Worm (Caenorhabditis elegans) whole organism, L2 larva: ENCODE results near the gene F35E8.7.
A peak's percentile ranks its signal among the peaks of the same experiment; 100 is the strongest.

ENCODE experiments used
- C34F6.9 ChIP-seq: fragments of 150-350 bp; optimal IDR thresholded peaks from 2 replicates; lab custom pipeline; 2014; ENCODE audit warnings: missing biosample characterization, missing genetic modification characterization
- F13H6.1 ChIP-seq: sonication (generic microtip); optimal IDR thresholded peaks from 2 replicates; lab custom pipeline; 2016; ENCODE audit warnings: missing genetic modification characterization, missing compliant biosample characterization
- R02D3.7 ChIP-seq: fragments of 150-350 bp; optimal IDR thresholded peaks from 2 replicates; lab custom pipeline; 2014; ENCODE audit warnings: missing biosample characterization, missing genetic modification characterization
- Y55F3AM.14 ChIP-seq: fragments of 200-800 bp; sonication (Bioruptor generic); optimal IDR thresholded peaks from 2 replicates; lab custom pipeline; 2018; ENCODE audit warnings: mild to moderate bottlenecking, missing genetic modification characterization, missing compliant biosample characterization
- ZK546.5 ChIP-seq: sonication (generic microtip); optimal IDR thresholded peaks from 2 replicates; lab custom pipeline; 2017; ENCODE audit warnings: missing biosample characterization, missing genetic modification characterization
- alr-1 ChIP-seq: fragments of 150-350 bp; optimal IDR thresholded peaks from 2 replicates; lab custom pipeline; 2014; ENCODE audit warnings: missing biosample characterization, missing genetic modification characterization
- aly-2 ChIP-seq: fragments of 150-350 bp; optimal IDR thresholded peaks from 2 replicates; lab custom pipeline; 2014; ENCODE audit warnings: missing biosample characterization, missing genetic modification characterization
- blmp-1 ChIP-seq: sonication (generic microtip); optimal IDR thresholded peaks from 2 replicates; lab custom pipeline; 2017; ENCODE audit warnings: missing genetic modification characterization, mild to moderate bottlenecking, missing compliant biosample characterization, antibody characterized with exemption, moderate library complexity; ENCODE audit not compliant: insufficient read depth
- ceh-82 ChIP-seq: fragments of 150-350 bp; optimal IDR thresholded peaks from 2 replicates; lab custom pipeline; 2014; ENCODE audit warnings: missing biosample characterization, missing genetic modification characterization
- crh-2 ChIP-seq: sonication (generic microtip); optimal IDR thresholded peaks from 2 replicates; lab custom pipeline; 2017; ENCODE audit warnings: missing biosample characterization, missing genetic modification characterization
- dmd-4 ChIP-seq: sonication (generic microtip); optimal IDR thresholded peaks from 2 replicates; lab custom pipeline; 2017; ENCODE audit warnings: missing biosample characterization, missing genetic modification characterization
- egl-27 ChIP-seq: sonication (generic microtip); optimal IDR thresholded peaks from 3 replicates; lab custom pipeline; 2017; ENCODE audit warnings: missing biosample characterization, missing genetic modification reagents, missing genetic modification characterization
- elt-1 ChIP-seq: fragments of 150-350 bp; optimal IDR thresholded peaks from 2 replicates; lab custom pipeline; 2014; ENCODE audit warnings: missing biosample characterization, missing genetic modification characterization
- elt-3 ChIP-seq: sonication (generic microtip); optimal IDR thresholded peaks from 2 replicates; lab custom pipeline; 2017; ENCODE audit warnings: missing biosample characterization, missing genetic modification characterization
- fos-1 ChIP-seq: fragments of 150-350 bp; optimal IDR thresholded peaks from 2 replicates; lab custom pipeline; 2014; ENCODE audit warnings: missing biosample characterization, missing genetic modification characterization
- lin-11 ChIP-seq: fragments of 150-350 bp; sonication (generic microtip); optimal IDR thresholded peaks from 2 replicates; lab custom pipeline; 2014; ENCODE audit warnings: missing biosample characterization, missing genetic modification characterization, inconsistent platforms, mixed read lengths
- lin-13 ChIP-seq: fragments of 150-350 bp; optimal IDR thresholded peaks from 2 replicates; lab custom pipeline; 2014; ENCODE audit warnings: missing biosample characterization, missing genetic modification reagents, missing genetic modification characterization
- lin-39 ChIP-seq: fragments of 150-350 bp; optimal IDR thresholded peaks from 2 replicates; lab custom pipeline; 2014; ENCODE audit warnings: missing biosample characterization, missing genetic modification reagents, missing genetic modification characterization
- lsy-2 ChIP-seq, 2 experiments: fragments of 150-350 bp in 1 of 2; sonication (generic microtip) in 1 of 2; optimal IDR thresholded peaks; 2 replicates each; lab custom pipeline; 2014 to 2017; ENCODE audit warnings: missing biosample characterization in 2 of 2, missing genetic modification characterization in 2 of 2
- mab-5 ChIP-seq: fragments of 150-350 bp; optimal IDR thresholded peaks from 2 replicates; lab custom pipeline; 2014; ENCODE audit warnings: missing biosample characterization, missing genetic modification characterization
- mbf-1 ChIP-seq: sonication (generic microtip); optimal IDR thresholded peaks from 2 replicates; lab custom pipeline; 2017; ENCODE audit warnings: missing biosample characterization, missing genetic modification characterization
- mdl-1 ChIP-seq, 2 experiments: fragments of 150-350 bp in 1 of 2; sonication (generic microtip) in 1 of 2; optimal IDR thresholded peaks; 2 replicates each; lab custom pipeline; 2017; ENCODE audit warnings: missing biosample characterization in 2 of 2, missing genetic modification characterization in 2 of 2
- nhr-10 ChIP-seq: sonication (generic microtip); optimal IDR thresholded peaks from 2 replicates; lab custom pipeline; 2017; ENCODE audit warnings: missing biosample characterization, missing genetic modification characterization
- nhr-11 ChIP-seq: fragments of 150-350 bp; optimal IDR thresholded peaks from 2 replicates; lab custom pipeline; 2014; ENCODE audit warnings: missing biosample characterization, missing genetic modification characterization
- nhr-12 ChIP-seq: fragments of 150-350 bp; optimal IDR thresholded peaks from 2 replicates; lab custom pipeline; 2014; ENCODE audit warnings: missing biosample characterization, missing genetic modification characterization
- nhr-129 ChIP-seq: fragments of 150-350 bp; optimal IDR thresholded peaks from 2 replicates; lab custom pipeline; 2014; ENCODE audit warnings: missing biosample characterization, missing genetic modification characterization
- nhr-21 ChIP-seq: fragments of 150-350 bp; optimal IDR thresholded peaks from 2 replicates; lab custom pipeline; 2014; ENCODE audit warnings: missing biosample characterization, missing genetic modification characterization
- nhr-23 ChIP-seq: fragments of 150-350 bp; optimal IDR thresholded peaks from 2 replicates; lab custom pipeline; 2014; ENCODE audit warnings: missing biosample characterization, missing genetic modification reagents, missing genetic modification characterization
- nhr-237 ChIP-seq: fragments of 150-350 bp; optimal IDR thresholded peaks from 2 replicates; lab custom pipeline; 2014; ENCODE audit warnings: missing biosample characterization, missing genetic modification characterization
- nhr-25 ChIP-seq: fragments of 150-350 bp; sonication (generic microtip); optimal IDR thresholded peaks from 3 replicates; lab custom pipeline; 2014; ENCODE audit warnings: missing biosample characterization, missing genetic modification characterization
- nhr-6 ChIP-seq: fragments of 150-350 bp; optimal IDR thresholded peaks from 2 replicates; lab custom pipeline; 2014; ENCODE audit warnings: missing biosample characterization, missing genetic modification characterization
- nhr-77 ChIP-seq: fragments of 150-350 bp; optimal IDR thresholded peaks from 2 replicates; lab custom pipeline; 2014; ENCODE audit warnings: missing biosample characterization, missing genetic modification characterization
- sem-4 ChIP-seq: fragments of 150-350 bp; optimal IDR thresholded peaks from 2 replicates; lab custom pipeline; 2014; ENCODE audit warnings: missing biosample characterization, missing genetic modification reagents, missing genetic modification characterization
- skn-1 ChIP-seq: sonication (generic microtip); optimal IDR thresholded peaks from 2 replicates; lab custom pipeline; 2017; ENCODE audit warnings: missing biosample characterization, missing genetic modification characterization
- sma-3 ChIP-seq: sonication (generic microtip); optimal IDR thresholded peaks from 2 replicates; lab custom pipeline; 2016; ENCODE audit warnings: missing genetic modification reagents, missing genetic modification characterization, missing compliant biosample characterization
- snpc-4 ChIP-seq: fragments of 150-350 bp; optimal IDR thresholded peaks from 2 replicates; lab custom pipeline; 2014; ENCODE audit warnings: missing biosample characterization, missing genetic modification characterization
- unc-39 ChIP-seq: fragments of 150-350 bp; optimal IDR thresholded peaks from 2 replicates; lab custom pipeline; 2014; ENCODE audit warnings: missing biosample characterization, missing genetic modification characterization
- unc-62 ChIP-seq: fragments of 150-350 bp; optimal IDR thresholded peaks from 2 replicates; lab custom pipeline; 2014; ENCODE audit warnings: missing biosample characterization, missing genetic modification reagents, missing genetic modification characterization
- zag-1 ChIP-seq: fragments of 150-350 bp; optimal IDR thresholded peaks from 2 replicates; lab custom pipeline; 2014; ENCODE audit warnings: missing biosample characterization, missing genetic modification characterization
- ztf-11 ChIP-seq: sonication (generic microtip); optimal IDR thresholded peaks from 2 replicates; lab custom pipeline; 2017; ENCODE audit warnings: missing biosample characterization, missing genetic modification characterization
- ztf-4 ChIP-seq: fragments of 150-350 bp; optimal IDR thresholded peaks from 2 replicates; lab custom pipeline; 2014; ENCODE audit warnings: missing biosample characterization, missing genetic modification characterization

The F35E8.7 gene

DNA sequence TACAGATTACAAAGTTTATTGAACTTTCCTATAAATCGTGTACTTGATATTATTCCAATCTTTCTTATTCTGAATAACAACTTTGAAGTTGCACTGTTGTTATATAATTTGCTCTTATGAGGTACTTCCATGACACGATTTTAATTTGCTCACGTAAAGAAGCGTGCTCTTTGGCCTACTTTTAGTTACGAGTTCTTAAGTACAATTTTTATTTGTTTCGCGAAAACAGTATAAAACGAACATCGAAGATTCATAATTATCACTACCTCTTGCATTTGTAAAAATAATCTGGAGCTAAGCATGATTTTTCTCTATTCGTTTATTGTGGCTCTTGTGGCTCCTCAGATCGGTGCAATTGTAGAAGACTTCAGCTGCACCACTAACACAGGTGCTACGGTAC lies at the start of gene F35E8.7:
Gene F35E8.7, plus strand, starts transcription at position 301 of the 400 bp plus-strand sequence.
- TF ChIP-seq alr-1 (no peak), sem-4 (tag; lab: Kevin White, UChicago) (no peak), nhr-6 (tag; lab: Kevin White, UChicago) (no peak), C34F6.9 (tag; lab: Kevin White, UChicago) (no peak), ceh-82 (tag; lab: Kevin White, UChicago) (no peak), dmd-4 (tag; lab: Kevin White, UChicago) (no peak), nhr-23 (no peak), nhr-77 (tag; lab: Kevin White, UChicago) (no peak), elt-3 (no peak), lin-13 (no peak), ztf-4 (no peak), nhr-11 (tag; lab: Kevin White, UChicago) (no peak), Y55F3AM.14 (GFP tag; lab: Kevin White, UChicago) (no peak), nhr-237 (no peak), mab-5 (tag; lab: Kevin White, UChicago) (no peak), unc-39 (tag; lab: Kevin White, UChicago) (no peak), blmp-1 (no peak), ztf-11 (no peak)

- TF ChIP-seq snpc-4 (tag; lab: Kevin White, UChicago) = no peak
- TF ChIP-seq mbf-1 = no peak
- TF ChIP-seq lin-11 (tag; lab: Kevin White, UChicago) = no peak
- TF ChIP-seq Y55F3AM.14 (GFP tag; lab: Kevin White, UChicago) = no peak
Measured at ce11 chrV:15865839-15866238, 48.0 kb upstream of the F35E8.7 start, which contains the start of gene srh-293. Gene srh-293 (plus strand): TSS chrV:15866139.

DNA sequence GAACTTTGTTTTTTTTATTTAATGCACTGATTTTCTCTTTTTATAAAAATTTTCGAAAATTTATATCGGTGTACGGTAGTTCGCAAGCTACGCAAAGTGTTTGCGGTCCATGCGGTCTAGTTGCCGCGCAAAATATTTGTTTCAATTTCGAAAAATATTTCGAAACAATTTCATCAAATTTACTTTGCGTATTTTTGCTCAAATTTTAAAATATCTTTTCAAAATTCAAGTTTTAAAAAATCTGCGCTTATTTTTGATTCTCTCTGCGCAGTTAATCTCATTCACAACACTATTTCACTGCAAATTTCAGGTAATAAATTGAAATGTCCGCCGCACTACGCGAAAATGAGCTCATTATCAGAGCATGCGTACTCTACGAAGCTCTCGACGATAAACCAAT lies 46.4 kb upstream of the F35E8.7 start, which contains the start of gene fbxa-197:
Gene fbxa-197, plus strand, starts transcription at position 301 of the 400 bp plus-strand sequence.
- TF ChIP-seq ztf-11 = no peak
- no peak for TF ChIP-seq ZK546.5 (tag; lab: Kevin White, UChicago)

ce11 chrV:15870356-15870755 lies 43.5 kb upstream of the F35E8.7 start, which contains the start of gene str-57:
Gene str-57 (plus strand): TSS chrV:15870656.
- TF ChIP-seq nhr-11 (tag; lab: Kevin White, UChicago) (no peak), egl-27 (no peak), ceh-82 (tag; lab: Kevin White, UChicago) (no peak)

DNA sequence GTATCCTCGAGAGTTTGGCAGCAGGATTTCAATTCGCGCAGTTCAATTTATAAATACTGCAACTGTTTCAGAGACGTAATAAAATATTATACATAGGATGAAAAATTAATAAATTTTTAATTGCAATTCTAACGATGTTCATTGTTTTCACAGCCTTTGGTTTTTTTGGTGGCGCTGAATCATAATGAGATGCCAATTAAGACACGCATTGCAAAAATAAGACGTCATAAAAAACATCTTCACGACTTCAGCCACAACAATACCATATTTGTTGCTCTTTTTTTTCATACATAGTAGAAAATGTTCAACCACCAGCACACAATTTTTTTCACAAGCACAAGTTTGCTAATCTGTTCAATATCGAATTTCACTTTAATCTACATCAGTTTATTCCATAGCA lies 41.5 kb upstream of the F35E8.7 start, which contains the start of gene str-56:
Gene str-56, plus strand, starts transcription at position 301 of the 400 bp plus-strand sequence.
- TF ChIP-seq lsy-2 (tag; optimal IDR thresholded peaks at IDR 0.05; lab: Kevin White, UChicago) = no peak
- TF ChIP-seq ztf-4 = no peak
- TF ChIP-seq sem-4 (tag; lab: Kevin White, UChicago) = no peak
- no peak for TF ChIP-seq lin-11 (tag; lab: Kevin White, UChicago)
- TF ChIP-seq mdl-1 (tag; optimal IDR thresholded peaks at IDR 0.05; lab: Kevin White, UChicago) = no peak
- TF ChIP-seq F13H6.1 = no peak
- TF ChIP-seq sma-3 = no peak
- no peak for TF ChIP-seq elt-1 (tag; lab: Kevin White, UChicago)
- TF ChIP-seq nhr-11 (tag; lab: Kevin White, UChicago) = no peak
- TF ChIP-seq R02D3.7 (tag; lab: Kevin White, UChicago) = no peak
- TF ChIP-seq lin-39 (tag; lab: Kevin White, UChicago) = no peak
- no peak for TF ChIP-seq nhr-25 (tag; lab: Kevin White, UChicago)
- TF ChIP-seq skn-1 = no peak
- no peak for TF ChIP-seq crh-2
- TF ChIP-seq egl-27 = no peak
- no peak for TF ChIP-seq lin-13

DNA sequence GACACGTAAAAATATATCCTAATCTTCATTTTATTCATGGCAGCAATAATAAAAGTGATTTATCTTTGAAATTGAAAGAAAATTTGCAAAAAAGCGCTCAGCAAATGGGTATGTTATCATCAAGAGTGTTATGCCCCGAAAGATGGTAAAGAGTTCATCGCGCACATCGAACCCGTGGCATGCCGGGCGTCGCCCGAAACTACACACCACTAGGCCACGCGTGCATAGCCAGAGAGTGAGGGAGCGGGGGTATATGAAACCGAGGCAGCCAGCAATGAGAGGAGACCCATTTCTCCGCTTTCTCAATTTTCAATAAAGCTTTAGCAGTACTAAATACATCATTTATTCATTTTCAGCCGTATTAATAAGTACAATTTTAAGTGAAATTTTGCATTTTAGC lies 40.1 kb upstream of the F35E8.7 start:
- TF ChIP-seq C34F6.9 (tag; lab: Kevin White, UChicago) = peak; percentile 46
- TF ChIP-seq unc-62 (GFP tag; lab: Kevin White, UChicago) = no peak
- no peak for TF ChIP-seq dmd-4 (tag; lab: Kevin White, UChicago)
- no peak for TF ChIP-seq nhr-12 (tag; lab: Kevin White, UChicago)
- peak; percentile 80 for TF ChIP-seq lin-11 (tag; lab: Kevin White, UChicago)
- no peak for TF ChIP-seq ZK546.5 (tag; lab: Kevin White, UChicago)
- no peak for TF ChIP-seq ztf-11
- peak; percentile 29 for TF ChIP-seq nhr-6 (tag; lab: Kevin White, UChicago)
- TF ChIP-seq ceh-82 (tag; lab: Kevin White, UChicago) = peak; percentile 71
- TF ChIP-seq unc-39 (tag; lab: Kevin White, UChicago) = no peak
- TF ChIP-seq alr-1 = no peak
- no peak for TF ChIP-seq sem-4 (tag; lab: Kevin White, UChicago)
- no peak for TF ChIP-seq aly-2 (tag; lab: Kevin White, UChicago)
- no peak for TF ChIP-seq skn-1
- peak; percentile 66 for TF ChIP-seq lin-13
- TF ChIP-seq nhr-10 = no peak
- peak; percentile 83 for TF ChIP-seq nhr-129
- no peak for TF ChIP-seq R02D3.7 (tag; lab: Kevin White, UChicago)
- TF ChIP-seq sma-3 = peak; percentile 39
- TF ChIP-seq fos-1 (tag; lab: Kevin White, UChicago) = peak; percentile 65
- peak; percentile 70 for TF ChIP-seq F13H6.1
- peak; percentile 8 for TF ChIP-seq blmp-1
- no peak for TF ChIP-seq elt-3
- TF ChIP-seq snpc-4 (tag; lab: Kevin White, UChicago) = peak; percentile 66
- TF ChIP-seq zag-1 (tag; lab: Kevin White, UChicago) = no peak
- no peak for TF ChIP-seq mbf-1
- no peak for TF ChIP-seq mab-5 (tag; lab: Kevin White, UChicago)
- peak; percentile 90 for TF ChIP-seq Y55F3AM.14 (GFP tag; lab: Kevin White, UChicago)
- TF ChIP-seq nhr-21 (tag; lab: Kevin White, UChicago) = peak; percentile 73
